Worm (Caenorhabditis elegans) whole organism, L2 larva: ENCODE results near the gene sid-2.

ENCODE experiments used
- aly-2 ChIP-seq: fragments of 150-350 bp; optimal IDR thresholded peaks from 2 replicates; lab custom pipeline; 2014; ENCODE audit warnings: missing biosample characterization, missing genetic modification characterization
- elt-1 ChIP-seq: fragments of 150-350 bp; optimal IDR thresholded peaks from 2 replicates; lab custom pipeline; 2014; ENCODE audit warnings: missing biosample characterization, missing genetic modification characterization
- nhr-237 ChIP-seq: fragments of 150-350 bp; optimal IDR thresholded peaks from 2 replicates; lab custom pipeline; 2014; ENCODE audit warnings: missing biosample characterization, missing genetic modification characterization
- nhr-25 ChIP-seq: fragments of 150-350 bp; sonication (generic microtip); optimal IDR thresholded peaks from 3 replicates; lab custom pipeline; 2014; ENCODE audit warnings: missing biosample characterization, missing genetic modification characterization

DNA sequence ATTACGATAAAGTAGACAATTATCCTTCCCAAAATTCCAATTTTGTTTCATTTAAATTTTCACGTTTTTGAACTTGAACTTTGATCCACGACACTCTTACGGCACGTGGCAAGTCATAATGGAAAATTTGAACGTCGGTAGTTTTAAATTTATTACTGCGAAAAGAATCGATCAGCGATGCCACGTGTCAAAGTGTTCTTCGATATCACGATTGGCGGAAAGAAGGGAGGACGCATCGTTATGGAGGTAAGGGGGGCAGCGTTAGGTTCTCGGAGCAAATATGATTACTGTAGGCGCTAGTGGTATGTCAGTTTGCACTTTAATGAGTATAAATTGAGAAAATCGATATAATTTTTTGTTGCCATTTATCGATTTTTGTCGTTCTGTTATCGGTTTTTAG, 13.3 kb downstream of the sid-2 start, which contains the start of gene cyn-2:
- no peak for TF ChIP-seq elt-1 (tag; lab: Kevin White, UChicago)
- no peak for TF ChIP-seq nhr-25
- no peak for TF ChIP-seq nhr-237 (tag; lab: Kevin White, UChicago)
- TF ChIP-seq aly-2 (tag; lab: Kevin White, UChicago): no peak
